Worm (Caenorhabditis elegans): ENCODE data around the gene grd-3.
"Not testable (repeated sequence)": the region's sequence is repeated elsewhere in the genome, so short reads cannot be mapped to it uniquely, and the experiment has no call there.

The grd-3 gene

ce11 chrIV:3439354-3439753 lies at the start of gene grd-3:
TSS of gene grd-3 (plus strand) at chrIV:3439655.
- TF ChIP-seq dao-5 (tag; optimal IDR thresholded peaks at IDR 0.05) (no peak), him-1 (tag; optimal IDR thresholded peaks at IDR 0.05) (no peak), W03F9.2 (tag; optimal IDR thresholded peaks at IDR 0.05) (no peak)

ce11 chrIV:3389999-3390398 lies 49.5 kb upstream of the grd-3 start, which contains the start of gene B0546.5:
TSS of gene B0546.5 (minus strand) at chrIV:3390099.
- not testable (repeated sequence) for TF ChIP-seq him-1, dao-5, W03F9.2 (tag; optimal IDR thresholded peaks at IDR 0.05)

ce11 chrIV:3394066-3394465 lies 45.4 kb upstream of the grd-3 start, which contains the start of gene C04C3.4:
TSS of gene C04C3.4 (plus strand) at chrIV:3394366.
- TF ChIP-seq him-1, W03F9.2, dao-5 (tag; optimal IDR thresholded peaks at IDR 0.05): not testable (repeated sequence)

- TF ChIP-seq him-1 (tag; optimal IDR thresholded peaks at IDR 0.05) (no peak), dao-5 (tag; optimal IDR thresholded peaks at IDR 0.05) (no peak), W03F9.2 (tag; optimal IDR thresholded peaks at IDR 0.05) (no peak)
These were observed 43.9 kb upstream of the grd-3 start, which contains the start of gene C04C3.14 for ce11 chrIV:3395581-3395980. TSS of gene C04C3.14 (plus strand) at chrIV:3395881.

ce11 chrIV:3398078-3398477 lies 41.4 kb upstream of the grd-3 start:
- TF ChIP-seq him-1 (tag; optimal IDR thresholded peaks at IDR 0.05), result no peak
- no peak for TF ChIP-seq W03F9.2 (tag; optimal IDR thresholded peaks at IDR 0.05)
- no peak for TF ChIP-seq dao-5 (tag; optimal IDR thresholded peaks at IDR 0.05)

ce11 chrIV:3399015-3399722 lies 40.3 kb upstream of the grd-3 start, which contains the start of the genes dyf-3 and pdhb-1:
TSS of gene dyf-3 (minus strand) at chrIV:3399231.
TSS of gene pdhb-1 (plus strand) at chrIV:3399672.
- no peak for TF ChIP-seq him-1 (tag; optimal IDR thresholded peaks at IDR 0.05)
- no peak for TF ChIP-seq W03F9.2 (tag; optimal IDR thresholded peaks at IDR 0.05)
- no peak for TF ChIP-seq dao-5 (tag; optimal IDR thresholded peaks at IDR 0.05)

ce11 chrIV:3400941-3401340 lies 38.5 kb upstream of the grd-3 start:
- TF ChIP-seq W03F9.2 (tag; optimal IDR thresholded peaks at IDR 0.05) (no peak), him-1 (tag; optimal IDR thresholded peaks at IDR 0.05) (no peak), dao-5 (tag; optimal IDR thresholded peaks at IDR 0.05) (no peak)

ce11 chrIV:3415383-3415782 lies 24.1 kb upstream of the grd-3 start, which contains the start of gene lgc-9:
TSS of gene lgc-9 (plus strand) at chrIV:3415683.
- TF ChIP-seq him-1 (tag; optimal IDR thresholded peaks at IDR 0.05), result no peak
- no peak for TF ChIP-seq W03F9.2 (tag; optimal IDR thresholded peaks at IDR 0.05)
- no peak for TF ChIP-seq dao-5 (tag; optimal IDR thresholded peaks at IDR 0.05)

- TF ChIP-seq him-1 (tag; optimal IDR thresholded peaks at IDR 0.05) (no peak), dao-5 (tag; optimal IDR thresholded peaks at IDR 0.05) (no peak), W03F9.2 (tag; optimal IDR thresholded peaks at IDR 0.05) (no peak)
These were observed 20.7 kb upstream of the grd-3 start for ce11 chrIV:3418741-3419140.

ce11 chrIV:3422516-3422915 lies 16.9 kb upstream of the grd-3 start, which contains the start of gene C04C3.6:
TSS of gene C04C3.6 (minus strand) at chrIV:3422616.
- TF ChIP-seq W03F9.2 (tag; optimal IDR thresholded peaks at IDR 0.05) (no peak), dao-5 (tag; optimal IDR thresholded peaks at IDR 0.05) (no peak), him-1 (tag; optimal IDR thresholded peaks at IDR 0.05) (no peak)

- TF ChIP-seq dao-5 (tag; optimal IDR thresholded peaks at IDR 0.05), result no peak
- no peak for TF ChIP-seq him-1 (tag; optimal IDR thresholded peaks at IDR 0.05)
These were observed 11.0 kb upstream of the grd-3 start, which contains the start of the genes C04C3.9 and srz-60 for ce11 chrIV:3428434-3428950. TSS of gene C04C3.9 (minus strand) at chrIV:3428534. TSS of gene srz-60 (plus strand) at chrIV:3428900.

ce11 chrIV:3433387-3433786 lies 6.1 kb upstream of the grd-3 start, which contains the start of gene C04C3.7:
TSS of gene C04C3.7 (minus strand) at chrIV:3433487.
- not testable (repeated sequence) for TF ChIP-seq him-1, dao-5, W03F9.2 (tag; optimal IDR thresholded peaks at IDR 0.05)

- TF ChIP-seq W03F9.2 (tag; optimal IDR thresholded peaks at IDR 0.05) (no peak), him-1 (tag; optimal IDR thresholded peaks at IDR 0.05) (no peak), dao-5 (tag; optimal IDR thresholded peaks at IDR 0.05) (no peak)
These were observed 3.4 kb upstream of the grd-3 start, which contains the start of gene srz-32 for ce11 chrIV:3436021-3436420. TSS of gene srz-32 (plus strand) at chrIV:3436321.

- TF ChIP-seq W03F9.2 (tag; optimal IDR thresholded peaks at IDR 0.05), result no peak
- no peak for TF ChIP-seq him-1 (tag; optimal IDR thresholded peaks at IDR 0.05)
- TF ChIP-seq dao-5 (tag; optimal IDR thresholded peaks at IDR 0.05), result no peak
These were observed 1.4 kb upstream of the grd-3 start, which contains the start of gene grd-13 for ce11 chrIV:3438022-3438421. TSS of gene grd-13 (plus strand) at chrIV:3438312.
